Worm (Caenorhabditis elegans) whole organism, early embryonic: ENCODE results near the gene srh-216.

ENCODE experiments used
- B0310.2 ChIP-seq: sonication (generic microtip); optimal IDR thresholded peaks from 2 replicates; lab custom pipeline; 2016; ENCODE audit warnings: mild to moderate bottlenecking, missing genetic modification characterization, missing compliant biosample characterization
- ama-1 ChIP-seq: fragments of 150-350 bp; optimal IDR thresholded peaks from 2 replicates; lab custom pipeline; 2014
- ets-7 ChIP-seq: sonication (generic microtip); optimal IDR thresholded peaks from 2 replicates; lab custom pipeline; 2016; ENCODE audit warnings: missing genotype, missing genetic modification characterization, missing compliant biosample characterization
- flt-1 ChIP-seq: fragments of 200-800 bp; sonication (Bioruptor generic); IDR thresholded peaks from 2 replicates; pipeline ENCODE4 v1.3.6; 2022; ENCODE audit warnings: missing genetic modification characterization, missing compliant biosample characterization

- no peak for TF ChIP-seq ama-1 (lab: Kevin White, UChicago)
- TF ChIP-seq flt-1 = no peak
- no peak for TF ChIP-seq B0310.2 (tag; lab: Kevin White, UChicago)
- no peak for TF ChIP-seq ets-7
These were observed 12.1 kb downstream of the srh-216 start, which contains the start of gene T20B3.1 for ce11 chrV:16815261-16815660.
